Fruit fly (Drosophila melanogaster): ENCODE data around the gene CG12259.

The CG12259 gene

dm6 chr3R:27937752-27938694 is 17.1 kb upstream of the CG12259 start, which contains the start of the genes NSD and BOD1 (continued):
- peak; percentile 63; the same call in 1 of the 2 replicates for TF ChIP-seq Rx (GFP tag; IDR thresholded peaks at IDR 0.05)
- TF ChIP-seq CG6765 (GFP tag; optimal IDR thresholded peaks at IDR 0.05): no peak
- no peak for TF ChIP-seq CG7786 (GFP tag; optimal IDR thresholded peaks at IDR 0.05)
- TF ChIP-seq row (GFP tag; IDR thresholded peaks at IDR 0.05): peak; percentile 92
- peak; percentile 98 for TF ChIP-seq amos (GFP tag; IDR thresholded peaks at IDR 0.05; ENCODE audit: partially characterized antibody)
- peak; percentile 87; the same call in 2 of the 3 replicates for TF ChIP-seq CG17361 (GFP tag; IDR thresholded peaks at IDR 0.05)
- no peak for TF ChIP-seq bowl (GFP tag; IDR thresholded peaks at IDR 0.05)
- TF ChIP-seq Lhr (GFP tag; optimal IDR thresholded peaks at IDR 0.05): no peak
- TF ChIP-seq sna (GFP tag; IDR thresholded peaks at IDR 0.05; ENCODE audit: partially characterized antibody): peak; percentile 86
- TF ChIP-seq lbe (GFP tag; optimal IDR thresholded peaks at IDR 0.05): no peak
- no peak for TF ChIP-seq fru (optimal IDR thresholded peaks at IDR 0.05)
- TF ChIP-seq CG18599 (GFP tag; optimal IDR thresholded peaks at IDR 0.05): peak; percentile 49
- TF ChIP-seq pita (GFP tag; optimal IDR thresholded peaks at IDR 0.05): peak; percentile 43

dm6 chr3R:27931461-27931860 is 10.6 kb upstream of the CG12259 start:
- TF ChIP-seq zen (tag; optimal IDR thresholded peaks at IDR 0.05) (peak; percentile 98), tll (GFP tag; optimal IDR thresholded peaks at IDR 0.05) (peak in 1 of 2 experiments; percentile 52), bigmax (GFP tag; optimal IDR thresholded peaks at IDR 0.05) (no peak), CG12769 (tag; optimal IDR thresholded peaks at IDR 0.05) (no peak), Neu2 (GFP tag; optimal IDR thresholded peaks at IDR 0.05; ENCODE audit: borderline replicate concordance) (peak; percentile 31), twi (tag; optimal IDR thresholded peaks at IDR 0.05) (peak; percentile 44)

- no peak for TF ChIP-seq Vsx1 (GFP tag; optimal IDR thresholded peaks at IDR 0.05)
- TF ChIP-seq dpn (GFP tag; optimal IDR thresholded peaks at IDR 0.05): no peak
- TF ChIP-seq CG18619 (GFP tag; optimal IDR thresholded peaks at IDR 0.05): no peak
- TF ChIP-seq exex (tag; optimal IDR thresholded peaks at IDR 0.05): peak; percentile 91
- TF ChIP-seq Pdp1 (GFP tag; optimal IDR thresholded peaks at IDR 0.05): peak in 1 of 2 experiments; percentile 75
- TF ChIP-seq stwl (tag; optimal IDR thresholded peaks at IDR 0.05): peak; percentile 54
- no peak for TF ChIP-seq CG18011 (GFP tag; optimal IDR thresholded peaks at IDR 0.05)
- TF ChIP-seq nmo (GFP tag; optimal IDR thresholded peaks at IDR 0.05): no peak
- TF ChIP-seq Sox102F (GFP tag; optimal IDR thresholded peaks at IDR 0.05): no peak
- TF ChIP-seq zen (tag; optimal IDR thresholded peaks at IDR 0.05): no peak
- TF ChIP-seq CG12071 (GFP tag; optimal IDR thresholded peaks at IDR 0.05): no peak
- TF ChIP-seq so (GFP tag; IDR thresholded peaks at IDR 0.05): no peak
- TF ChIP-seq pan (optimal IDR thresholded peaks at IDR 0.05): no peak
- no peak for TF ChIP-seq pan (GFP tag; optimal IDR thresholded peaks at IDR 0.05 in 1 of 2, IDR thresholded peaks at IDR 0.05 in 1 of 2)
- TF ChIP-seq CG34422 (GFP tag; IDR thresholded peaks at IDR 0.05): no peak
- TF ChIP-seq corto (GFP tag; optimal IDR thresholded peaks at IDR 0.05): no peak
- peak; percentile 33 for TF ChIP-seq mirr (GFP tag; optimal IDR thresholded peaks at IDR 0.05)
- no peak for TF ChIP-seq shn (GFP tag; optimal IDR thresholded peaks at IDR 0.05)
- TF ChIP-seq CG7987 (GFP tag; optimal IDR thresholded peaks at IDR 0.05): peak; percentile 21
- TF ChIP-seq CG7745 (tag; optimal IDR thresholded peaks at IDR 0.05): no peak
- 0 out of 2 replicates have a peak, but pooled peaks have one; percentile 12 for TF ChIP-seq Bgb (GFP tag; IDR thresholded peaks at IDR 0.05; ENCODE audit: partially characterized antibody)
- no peak for TF ChIP-seq HmgD (GFP tag; optimal IDR thresholded peaks at IDR 0.05)
- no peak for TF ChIP-seq Jarid2 (GFP tag; optimal IDR thresholded peaks at IDR 0.05)
- no peak for TF ChIP-seq Usf (GFP tag; optimal IDR thresholded peaks at IDR 0.05)
These were observed 8.4 kb upstream of the CG12259 start for dm6 chr3R:27928984-27929924.

Measured in whole organism, embryonic.